Fruit fly (Drosophila melanogaster): ENCODE results near the gene CG10802.
A peak's percentile ranks its signal among the peaks of the same experiment; 100 is the strongest.

Gene CG10802

dm6 chrX:3473636-3474035, 9.1 kb upstream of the CG10802 start (continued):
- TF ChIP-seq lola (GFP tag; optimal IDR thresholded peaks at IDR 0.05) (no peak), Dif (GFP tag; optimal IDR thresholded peaks at IDR 0.05; ENCODE audit: partially characterized antibody) (no peak), Hnf4 (GFP tag; optimal IDR thresholded peaks at IDR 0.05) (peak; percentile 51), Hr83 (GFP tag; optimal IDR thresholded peaks at IDR 0.05; ENCODE audit: poor library complexity, severe bottlenecking) (no peak), HLH106 (tag; optimal IDR thresholded peaks at IDR 0.05) (peak; percentile 44), Rel (GFP tag; optimal IDR thresholded peaks at IDR 0.05) (no peak), Rel (tag; optimal IDR thresholded peaks at IDR 0.05) (no peak)

dm6 chrX:3474476-3475439, 8.0 kb upstream of the CG10802 start, which contains the start of gene CG12206:
Gene CG12206, minus strand, starts transcription at chrX:3474524.
- TF ChIP-seq lola (GFP tag; optimal IDR thresholded peaks at IDR 0.05) (no peak), Dif (GFP tag; optimal IDR thresholded peaks at IDR 0.05; ENCODE audit: partially characterized antibody) (peak; percentile 70), ey (GFP tag; optimal IDR thresholded peaks at IDR 0.05) (no peak), jim (GFP tag; optimal IDR thresholded peaks at IDR 0.05) (peak; percentile 60), tai (GFP tag; optimal IDR thresholded peaks at IDR 0.05) (no peak), rgr (GFP tag; optimal IDR thresholded peaks at IDR 0.05) (peak; percentile 49), dmrt93B (GFP tag; optimal IDR thresholded peaks at IDR 0.05) (peak; percentile 61), woc (GFP tag; optimal IDR thresholded peaks at IDR 0.05) (peak; percentile 65), pan (optimal IDR thresholded peaks at IDR 0.05) (no peak), Dfd (GFP tag; optimal IDR thresholded peaks at IDR 0.05) (peak; percentile 47), CG9705 (GFP tag; optimal IDR thresholded peaks at IDR 0.05) (peak; percentile 56), CrebA (GFP tag; optimal IDR thresholded peaks at IDR 0.05; ENCODE audit: borderline replicate concordance) (no peak), brk (GFP tag; optimal IDR thresholded peaks at IDR 0.05) (no peak), h (GFP tag; optimal IDR thresholded peaks at IDR 0.05) (peak; percentile 38), Jra (GFP tag; optimal IDR thresholded peaks at IDR 0.05) (no peak), sage (GFP tag; optimal IDR thresholded peaks at IDR 0.05) (no peak), OdsH (GFP tag; optimal IDR thresholded peaks at IDR 0.05) (no peak), foxo (GFP tag; optimal IDR thresholded peaks at IDR 0.05) (peak in 1 of 2 experiments; percentile 60), N (GFP tag; optimal IDR thresholded peaks at IDR 0.05) (no peak), Hr78 (GFP tag; optimal IDR thresholded peaks at IDR 0.05) (no peak), Myc (optimal IDR thresholded peaks at IDR 0.05) (no peak), HLH106 (tag; optimal IDR thresholded peaks at IDR 0.05) (peak; percentile 87), psq (GFP tag; optimal IDR thresholded peaks at IDR 0.05) (peak; percentile 61), CG32264 (GFP tag; optimal IDR thresholded peaks at IDR 0.05) (no peak), sv (GFP tag; optimal IDR thresholded peaks at IDR 0.05) (no peak), Abd-B (GFP tag; optimal IDR thresholded peaks at IDR 0.05) (no peak), fru (GFP tag; optimal IDR thresholded peaks at IDR 0.05) (peak; percentile 35), dl (GFP tag; optimal IDR thresholded peaks at IDR 0.05; ENCODE audit: insufficient read depth in 1 of 2, partially characterized antibody in 2 of 2) (no peak), Hr83 (GFP tag; optimal IDR thresholded peaks at IDR 0.05; ENCODE audit: poor library complexity, severe bottlenecking) (no peak), dsf (GFP tag; optimal IDR thresholded peaks at IDR 0.05; ENCODE audit: borderline replicate concordance) (no peak), GATAd (GFP tag; optimal IDR thresholded peaks at IDR 0.05) (no peak), Hnf4 (GFP tag; optimal IDR thresholded peaks at IDR 0.05) (no peak), Mio (GFP tag; optimal IDR thresholded peaks at IDR 0.05) (no peak), usp (GFP tag; optimal IDR thresholded peaks at IDR 0.05) (no peak), Vsx2 (GFP tag; optimal IDR thresholded peaks at IDR 0.05; ENCODE audit: partially characterized antibody) (no peak), Rel (GFP tag; optimal IDR thresholded peaks at IDR 0.05) (no peak), Rel (tag; optimal IDR thresholded peaks at IDR 0.05) (peak; percentile 49), Sp1 (GFP tag; optimal IDR thresholded peaks at IDR 0.05) (peak; percentile 89), br (GFP tag; optimal IDR thresholded peaks at IDR 0.05) (no peak)
